Worm (Caenorhabditis elegans) whole organism, L3 larva: ENCODE results near the gene F10E9.11.

Source experiments
- mml-1 ChIP-seq: fragments of 150-350 bp; sonication (generic microtip); optimal IDR thresholded peaks from 3 replicates; lab custom pipeline; 2014; ENCODE audit warnings: missing biosample characterization, missing genetic modification characterization
- snpc-4 ChIP-seq: fragments of 150-350 bp; optimal IDR thresholded peaks from 2 replicates; lab custom pipeline; 2014; ENCODE audit warnings: missing biosample characterization, missing genetic modification characterization
- unc-62 ChIP-seq: fragments of 150-350 bp; sonication (generic microtip); optimal IDR thresholded peaks from 4 replicates; lab custom pipeline; 2014; ENCODE audit warnings: missing biosample characterization, missing genetic modification reagents, missing genetic modification characterization

DNA sequence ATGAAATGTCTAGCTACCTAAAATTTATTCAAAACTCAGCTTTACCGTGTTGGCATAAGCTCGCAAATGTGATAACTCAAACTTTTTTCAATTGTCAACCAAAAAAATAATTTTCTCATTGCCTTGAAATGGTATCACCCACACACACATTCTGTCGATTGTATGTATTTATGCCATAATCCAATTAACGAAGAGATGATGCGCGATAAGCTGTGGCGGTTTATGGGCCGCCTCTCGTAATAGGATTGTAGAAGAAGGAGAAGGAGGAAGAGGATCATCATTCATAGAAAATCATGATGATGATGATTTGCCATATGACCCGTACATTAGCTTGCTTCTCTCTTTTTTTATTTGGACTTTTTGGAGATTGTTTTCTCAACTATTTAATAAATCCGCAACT lies 29.9 kb downstream of the F10E9.11 start:
- TF ChIP-seq snpc-4, result no peak
- TF ChIP-seq mml-1, result no peak
- no peak for TF ChIP-seq unc-62 (GFP tag; lab: Kevin White, UChicago)
